Fruit fly (Drosophila melanogaster): ENCODE measurements around the gene AIF.

The AIF gene

DNA sequence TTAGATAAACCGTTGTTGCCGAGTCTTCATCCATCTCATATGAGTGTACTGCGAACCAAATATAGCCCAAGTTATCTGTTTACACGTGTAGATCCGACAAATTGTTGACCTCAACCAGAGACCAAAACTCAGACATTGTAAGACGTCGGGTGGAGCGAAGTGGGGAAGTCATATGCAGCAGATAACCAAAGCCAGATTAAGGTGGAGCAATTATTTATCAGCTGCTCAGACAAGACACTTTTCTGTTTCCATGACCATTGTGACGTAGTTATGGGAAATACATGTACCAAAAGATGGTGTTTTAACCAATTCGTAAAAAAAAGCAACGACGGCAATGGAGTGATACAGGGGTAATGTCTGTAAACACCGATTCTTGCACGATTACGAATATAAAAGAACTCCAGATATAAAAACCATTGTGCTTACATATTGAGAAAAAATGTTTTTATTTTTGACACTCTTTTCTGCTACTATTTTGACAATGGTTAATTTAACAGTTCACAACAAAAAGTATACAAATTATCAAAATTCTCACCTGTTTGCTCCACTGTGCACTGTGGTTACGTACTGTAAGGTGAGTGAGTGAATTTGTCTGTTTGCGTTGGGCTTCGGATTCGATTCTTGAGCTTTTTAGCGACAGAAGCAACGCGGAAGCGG lies 25.9 kb downstream of the AIF start (continued):
- 0 out of 3 replicates have a peak, but pooled peaks have one; percentile 8 for TF ChIP-seq CG3726 (GFP tag; IDR thresholded peaks at IDR 0.05)
- TF ChIP-seq CG10462 (GFP tag; optimal IDR thresholded peaks at IDR 0.05): no peak

DNA sequence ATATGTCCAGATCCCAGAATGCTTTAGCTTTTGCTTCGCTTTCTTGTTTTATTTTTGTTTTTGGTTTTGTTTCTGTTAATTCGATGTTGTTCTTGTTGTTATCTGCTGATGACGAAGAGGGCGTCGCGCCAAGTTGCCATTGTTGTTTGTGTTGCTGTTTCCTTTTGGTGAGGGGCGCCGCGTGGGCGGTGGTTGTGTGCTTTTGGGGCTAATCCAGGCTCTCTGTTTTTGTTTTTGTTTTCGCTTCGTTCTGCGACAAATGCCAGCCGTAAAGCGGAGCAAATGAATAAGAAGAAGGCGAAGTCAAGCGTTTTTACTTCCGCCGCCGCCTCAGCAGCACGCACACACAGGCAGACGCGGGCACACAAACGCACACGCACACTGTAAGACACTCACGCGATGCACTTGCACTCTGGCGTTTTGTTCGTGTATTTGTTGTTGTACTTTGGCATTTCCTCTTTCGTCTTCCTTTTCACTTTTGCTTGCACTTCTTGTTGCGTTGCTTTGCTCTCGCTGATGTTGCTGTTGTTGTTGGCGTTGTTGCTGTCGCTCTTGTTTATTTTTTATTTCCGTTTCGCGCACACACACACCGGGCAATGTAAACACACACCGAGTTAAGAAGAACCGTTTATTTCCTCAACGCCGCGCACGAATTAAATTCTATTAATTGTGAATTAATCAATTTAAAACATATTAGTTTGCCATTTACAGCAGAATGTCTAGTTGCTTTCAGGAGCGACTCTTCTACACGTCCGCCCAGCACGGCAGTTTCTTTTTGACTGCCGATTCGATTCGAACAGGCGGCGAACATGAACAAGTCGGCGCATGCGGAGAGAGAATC lies 26.6 kb downstream of the AIF start, which contains the start of gene aop:
TSS of gene aop (minus strand) at position 786 of the 841 bp plus-strand sequence.
- TF ChIP-seq CG10543 (GFP tag; optimal IDR thresholded peaks at IDR 0.05) (peak; percentile 46), Lpt (GFP tag; optimal IDR thresholded peaks at IDR 0.05) (no peak), p53 (GFP tag; optimal IDR thresholded peaks at IDR 0.05) (peak; percentile 98), Tbp (GFP tag; optimal IDR thresholded peaks at IDR 0.05) (no peak), CG3726 (GFP tag; IDR thresholded peaks at IDR 0.05) (no peak), Neu2 (GFP tag; optimal IDR thresholded peaks at IDR 0.05; ENCODE audit: borderline replicate concordance) (peak; percentile 6), Nf-YC (tag; optimal IDR thresholded peaks at IDR 0.05) (peak; percentile 27), ATbp (GFP tag; optimal IDR thresholded peaks at IDR 0.05) (no peak), Dip2 (GFP tag; IDR thresholded peaks at IDR 0.05) (no peak), Ada2b (GFP tag; IDR thresholded peaks at IDR 0.05) (no peak), CG6654 (GFP tag; optimal IDR thresholded peaks at IDR 0.05) (no peak), CrebB (tag; optimal IDR thresholded peaks at IDR 0.05) (peak; percentile 38), org-1 (GFP tag; optimal IDR thresholded peaks at IDR 0.05) (no peak), CG7839 (tag; optimal IDR thresholded peaks at IDR 0.05) (peak; percentile 21), unc-4 (GFP tag; IDR thresholded peaks at IDR 0.05; ENCODE audit: partially characterized antibody) (0 out of 2 replicates have a peak, but pooled peaks have one; percentile 27), CG6683 (GFP tag; optimal IDR thresholded peaks at IDR 0.05) (no peak), danr (GFP tag; IDR thresholded peaks at IDR 0.05) (no peak), CG2202 (tag; optimal IDR thresholded peaks at IDR 0.05) (peak; percentile 10), Optix (GFP tag; IDR thresholded peaks at IDR 0.05) (no peak), sna (GFP tag; IDR thresholded peaks at IDR 0.05; ENCODE audit: partially characterized antibody) (no peak), CG7271 (tag; optimal IDR thresholded peaks at IDR 0.05) (peak; percentile 24), Chrac-16 (GFP tag; optimal IDR thresholded peaks at IDR 0.05) (no peak), H15 (GFP tag; IDR thresholded peaks at IDR 0.05) (no peak), fd102C (GFP tag; optimal IDR thresholded peaks at IDR 0.05) (peak; percentile 77), CG7556 (GFP tag; optimal IDR thresholded peaks at IDR 0.05) (peak; percentile 13), Atf-2 (GFP tag; optimal IDR thresholded peaks at IDR 0.05) (no peak), sd (tag; optimal IDR thresholded peaks at IDR 0.05) (no peak), CG2199 (GFP tag; IDR thresholded peaks at IDR 0.05) (no peak), ems (GFP tag; optimal IDR thresholded peaks at IDR 0.05) (peak; percentile 7), oc (tag; optimal IDR thresholded peaks at IDR 0.05) (peak; percentile 21), NK7.1 (GFP tag; optimal IDR thresholded peaks at IDR 0.05) (no peak), sens (GFP tag) (peak; percentile 82), wek (GFP tag; optimal IDR thresholded peaks at IDR 0.05) (no peak), Taf1 (GFP tag; IDR thresholded peaks at IDR 0.05) (no peak), CG12659 (GFP tag; optimal IDR thresholded peaks at IDR 0.05) (peak; percentile 29), CG17829 (tag; optimal IDR thresholded peaks at IDR 0.05) (peak; percentile 48), jigr1 (GFP tag; IDR thresholded peaks at IDR 0.05) (no peak), CG30020 (tag; optimal IDR thresholded peaks at IDR 0.05) (no peak), CG7745 (tag; optimal IDR thresholded peaks at IDR 0.05) (peak; percentile 45), bcd (GFP tag; optimal IDR thresholded peaks at IDR 0.05) (no peak), CG8765 (GFP tag; IDR thresholded peaks at IDR 0.05) (no peak), CG3838 (GFP tag; optimal IDR thresholded peaks at IDR 0.05) (peak; percentile 39), Drgx (GFP tag; IDR thresholded peaks at IDR 0.05) (no peak; the same call in 1 of the 2 replicates), Trl (optimal IDR thresholded peaks at IDR 0.05) (no peak), Trl (GFP tag; optimal IDR thresholded peaks at IDR 0.05) (peak; percentile 72), Asciz (GFP tag; optimal IDR thresholded peaks at IDR 0.05) (peak; percentile 28)
